Worm (Caenorhabditis elegans): ENCODE measurements around the gene pqbp-1.1.

ce11 chrIV:278284-278683 is 16.8 kb upstream of the pqbp-1.1 start:
- TF ChIP-seq hlh-15 (tag; optimal IDR thresholded peaks at IDR 0.05), result no peak
- TF ChIP-seq mec-3 (tag; optimal IDR thresholded peaks at IDR 0.05; ENCODE audit: borderline replicate concordance), result no peak
- TF ChIP-seq pqm-1 (tag; optimal IDR thresholded peaks at IDR 0.05), result no peak
- TF ChIP-seq sdc-2 (tag; optimal IDR thresholded peaks at IDR 0.05), result no peak
- no peak for TF ChIP-seq ets-4 (tag; optimal IDR thresholded peaks at IDR 0.05)
- TF ChIP-seq ceh-9 (tag; optimal IDR thresholded peaks at IDR 0.05), result no peak
- no peak for TF ChIP-seq pat-9 (tag; optimal IDR thresholded peaks at IDR 0.05)

Data from whole organism, late embryonic.